Worm (Caenorhabditis elegans): Measurements from ENCODE around the gene T22E5.1.

- TF ChIP-seq hnd-1 (tag; optimal IDR thresholded peaks at IDR 0.05), result no peak
- no peak for TF ChIP-seq ama-1 (optimal IDR thresholded peaks at IDR 0.05)
- no peak for TF ChIP-seq aly-1 (tag; optimal IDR thresholded peaks at IDR 0.05)
- no peak for TF ChIP-seq ceh-36 (tag; optimal IDR thresholded peaks at IDR 0.05)
- no peak for TF ChIP-seq scrt-1 (GFP tag; IDR thresholded peaks at IDR 0.05)
- no peak for TF ChIP-seq flt-1 (GFP tag; IDR thresholded peaks at IDR 0.05)
- TF ChIP-seq ets-7 (tag; optimal IDR thresholded peaks at IDR 0.05), result no peak
Measured at ce11 chrX:6445239-6445638, 32.6 kb downstream of the T22E5.1 start.

Data from whole organism, early embryonic.